Worm (Caenorhabditis elegans): Measurements from ENCODE around the gene srd-46.

ce11 chrX:12284161-12284560 lies 47.7 kb upstream of the srd-46 start:
- TF ChIP-seq unc-39 (tag; optimal IDR thresholded peaks at IDR 0.05) (no peak), mdl-1 (tag; optimal IDR thresholded peaks at IDR 0.05) (no peak), ceh-82 (tag; optimal IDR thresholded peaks at IDR 0.05) (no peak), skn-1 (tag; optimal IDR thresholded peaks at IDR 0.05) (no peak), nhr-237 (tag; optimal IDR thresholded peaks at IDR 0.05) (no peak), lin-39 (tag; optimal IDR thresholded peaks at IDR 0.05) (no peak), blmp-1 (tag; optimal IDR thresholded peaks at IDR 0.05; ENCODE audit: insufficient read depth) (no peak), zag-1 (tag; optimal IDR thresholded peaks at IDR 0.05) (no peak)

Data from whole organism, L2 larva.